Fruit fly (Drosophila melanogaster) S2 (cell line): Measurements from ENCODE around the gene Cpr76Bc.

Experiments
- CG8478 ChIP-seq: fragments of >200 bp; optimal IDR thresholded peaks from 2 replicates; lab custom pipeline; 2018
- CTCF ChIP-seq, 2 experiments: fragments of >200 bp; optimal IDR thresholded peaks; 2 replicates each; lab custom pipeline; 2018

DNA sequence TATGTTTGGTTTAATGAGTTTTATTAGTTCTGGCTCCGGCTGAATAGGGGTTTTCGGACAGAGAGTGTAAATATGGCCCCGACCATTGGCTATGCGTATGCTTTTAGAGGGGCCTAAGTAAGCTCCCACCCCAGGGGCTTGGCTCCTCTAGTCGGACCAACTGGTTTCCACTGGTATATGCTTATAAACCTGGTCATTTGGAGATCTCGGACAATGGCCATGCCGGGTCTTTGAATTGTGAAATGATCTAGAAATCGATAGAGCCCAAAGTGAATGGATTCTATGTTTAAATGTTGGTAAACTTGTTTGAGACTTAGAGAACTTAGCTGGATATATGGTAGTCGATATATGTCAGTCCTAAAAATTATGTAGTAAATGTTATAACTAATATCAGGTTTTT, 37.9 kb downstream of the Cpr76Bc start:
- TF ChIP-seq CTCF (optimal IDR thresholded peaks at IDR 0.05; lab: Kevin White, UChicago) (no peak), CG8478 (lab: Kevin White, UChicago) (no peak)
